Worm (Caenorhabditis elegans) whole organism, young adult: ENCODE measurements around the gene tkr-2.

ENCODE experiments used
- F22D6.2 ChIP-seq: sonication (generic microtip); optimal IDR thresholded peaks from 2 replicates; lab custom pipeline; 2016; ENCODE audit warnings: mild to moderate bottlenecking, missing genetic modification characterization, missing compliant biosample characterization
- F57A8.1 ChIP-seq: fragments of 200-800 bp; sonication (Bioruptor generic); optimal IDR thresholded peaks from 2 replicates; lab custom pipeline; 2018; ENCODE audit warnings: mild to moderate bottlenecking, missing genetic modification characterization, moderate library complexity, missing compliant biosample characterization
- K11D2.4 ChIP-seq: fragments of 200-800 bp; sonication (Bioruptor generic); IDR thresholded peaks from 2 replicates; pipeline ENCODE4 v1.3.6; 2022; ENCODE audit warnings: missing genetic modification reagents, missing genetic modification characterization, missing compliant biosample characterization
- K12H6.12 ChIP-seq: fragments of 200-800 bp; sonication (Bioruptor generic); optimal IDR thresholded peaks from 2 replicates; lab custom pipeline; 2018; ENCODE audit warnings: mild to moderate bottlenecking, missing genetic modification characterization, missing compliant biosample characterization
- T07F8.4 ChIP-seq: sonication (generic microtip); optimal IDR thresholded peaks from 2 replicates; lab custom pipeline; 2016; ENCODE audit warnings: mild to moderate bottlenecking, missing genetic modification characterization, moderate library complexity, missing compliant biosample characterization
- Y56A3A.18 ChIP-seq: fragments of 200-800 bp; sonication (Bioruptor generic); IDR thresholded peaks from 2 replicates; pipeline ENCODE4 v1.3.6; 2022; ENCODE audit warnings: missing genetic modification reagents, missing genetic modification characterization, missing compliant biosample characterization
- ZK185.1 ChIP-seq: sonication (generic microtip); optimal IDR thresholded peaks from 2 replicates; lab custom pipeline; 2016; ENCODE audit warnings: mild to moderate bottlenecking, missing genetic modification characterization, missing compliant biosample characterization; ENCODE audit not compliant: poor library complexity, severe bottlenecking
- akir-1 ChIP-seq: fragments of 200-800 bp; sonication (Bioruptor generic); optimal IDR thresholded peaks from 2 replicates; lab custom pipeline; 2018; ENCODE audit warnings: mild to moderate bottlenecking, missing genetic modification characterization, moderate library complexity, missing compliant biosample characterization
- aptf-2 ChIP-seq: fragments of 200-800 bp; sonication (Bioruptor generic); conservative IDR thresholded peaks from 2 replicates; pipeline ENCODE4 v1.3.6; 2022; ENCODE audit warnings: missing genetic modification reagents, missing genetic modification characterization, missing compliant biosample characterization
- cebp-1 ChIP-seq, 2 experiments: fragments of 200-800 bp in 1 of 2; sonication (Bioruptor generic) in 1 of 2; sonication (generic microtip) in 1 of 2; IDR thresholded peaks in 1 of 2; optimal IDR thresholded peaks in 1 of 2; 2 replicates each; pipeline versions ENCODE4 v1.3.6 to Lab custom; 2017 to 2022; ENCODE audit warnings: missing compliant biosample characterization in 2 of 2, missing genetic modification characterization in 2 of 2, mild to moderate bottlenecking in 1 of 2, missing genetic modification reagents in 1 of 2, moderate library complexity in 1 of 2
- cebp-2 ChIP-seq: fragments of 200-800 bp; sonication (Bioruptor generic); IDR thresholded peaks from 2 replicates; pipeline ENCODE4 v1.3.6; 2022; ENCODE audit warnings: missing genetic modification characterization, missing compliant biosample characterization
- ceh-79 ChIP-seq: sonication (generic microtip); optimal IDR thresholded peaks from 2 replicates; lab custom pipeline; 2017; ENCODE audit warnings: mild to moderate bottlenecking, missing genetic modification characterization, missing compliant biosample characterization
- efl-1 ChIP-seq: fragments of 150-350 bp; optimal IDR thresholded peaks from 2 replicates; lab custom pipeline; 2014; ENCODE audit warnings: missing biosample characterization, missing genetic modification reagents, missing genetic modification characterization
- egl-18 ChIP-seq: fragments of 200-800 bp; sonication (Bioruptor generic); IDR thresholded peaks from 2 replicates; pipeline ENCODE4 v1.3.6; 2022; ENCODE audit warnings: missing genetic modification reagents, missing genetic modification characterization, missing compliant biosample characterization
- fkh-3 ChIP-seq: sonication (generic microtip); optimal IDR thresholded peaks from 2 replicates; lab custom pipeline; 2016; ENCODE audit warnings: mild to moderate bottlenecking, missing genetic modification characterization, missing compliant biosample characterization
- hlh-26 ChIP-seq: fragments of 200-800 bp; sonication (Bioruptor generic); conservative IDR thresholded peaks from 2 replicates; pipeline ENCODE4 v1.3.6; 2022; ENCODE audit warnings: missing genetic modification reagents, missing genetic modification characterization, missing compliant biosample characterization
- hmg-20 ChIP-seq: fragments of 200-800 bp; sonication (Bioruptor generic); IDR thresholded peaks from 2 replicates; pipeline ENCODE4 v1.3.6; 2022; ENCODE audit warnings: missing genetic modification reagents, missing genetic modification characterization, missing compliant biosample characterization
- lin-26 ChIP-seq: fragments of 200-800 bp; sonication (Bioruptor generic); IDR thresholded peaks from 2 replicates; pipeline ENCODE4 v1.3.6; 2022; ENCODE audit warnings: missing genetic modification reagents, missing genetic modification characterization, missing compliant biosample characterization
- madf-3 ChIP-seq: fragments of 200-800 bp; sonication (Bioruptor generic); IDR thresholded peaks from 2 replicates; pipeline ENCODE4 v1.3.6; 2022; ENCODE audit warnings: missing genetic modification reagents, missing genetic modification characterization, missing compliant biosample characterization
- madf-8 ChIP-seq: fragments of 200-800 bp; sonication (Bioruptor generic); conservative IDR thresholded peaks from 2 replicates; pipeline ENCODE4 v1.3.6; 2022; ENCODE audit warnings: missing genetic modification reagents, missing genetic modification characterization, missing compliant biosample characterization
- mes-4 ChIP-seq: sonication (generic microtip); optimal IDR thresholded peaks from 2 replicates; lab custom pipeline; 2016; ENCODE audit warnings: missing genotype, missing genetic modification characterization, missing compliant biosample characterization
- mxl-1 ChIP-seq: sonication (generic microtip); optimal IDR thresholded peaks from 2 replicates; lab custom pipeline; 2016; ENCODE audit warnings: missing genetic modification characterization, missing compliant biosample characterization
- nfya-1 ChIP-seq: sonication (generic microtip); optimal IDR thresholded peaks from 2 replicates; lab custom pipeline; 2017; ENCODE audit warnings: antibody characterized with exemption, missing compliant biosample characterization, missing genetic modification characterization, borderline replicate concordance; ENCODE audit not compliant: insufficient read depth
- nhr-80 ChIP-seq: sonication (generic microtip); optimal IDR thresholded peaks from 2 replicates; lab custom pipeline; 2016; ENCODE audit warnings: missing genetic modification characterization, missing compliant biosample characterization
- rec-8 ChIP-seq, 2 experiments: sonication (generic microtip); optimal IDR thresholded peaks; 2 replicates each; lab custom pipeline; 2016; ENCODE audit warnings: mild to moderate bottlenecking in 2 of 2, missing genetic modification characterization in 2 of 2, missing genetic modification reagents in 2 of 2, missing genotype in 2 of 2, missing biosample characterization in 1 of 2, missing compliant biosample characterization in 1 of 2, moderate library complexity in 1 of 2
- rpc-1 ChIP-seq, 2 experiments: fragments of 150-350 bp in 1 of 2; sonication (generic microtip) in 1 of 2; optimal IDR thresholded peaks; 2 replicates each; lab custom pipeline; 2014 to 2018; ENCODE audit warnings: missing biosample characterization in 1 of 2, missing genetic modification characterization in 1 of 2, missing genetic modification reagents in 1 of 2, missing genotype in 1 of 2
- sea-2 ChIP-seq: fragments of 200-800 bp; sonication (Bioruptor generic); IDR thresholded peaks from 2 replicates; pipeline ENCODE4 v1.3.6; 2022; ENCODE audit warnings: missing genetic modification characterization, missing compliant biosample characterization
- snpc-1.1 ChIP-seq: sonication (generic microtip); optimal IDR thresholded peaks from 2 replicates; lab custom pipeline; 2017; ENCODE audit warnings: missing genetic modification characterization, mild to moderate bottlenecking, missing compliant biosample characterization, antibody characterized with exemption, moderate library complexity, missing genotype, missing genetic modification reagents; ENCODE audit not compliant: insufficient read depth
- unc-130 ChIP-seq: sonication (generic microtip); optimal IDR thresholded peaks from 2 replicates; lab custom pipeline; 2016; ENCODE audit warnings: missing genetic modification reagents, missing genetic modification characterization, missing compliant biosample characterization

tkr-2 gene

ce11 chrIV:6210574-6210973 lies 8.7 kb downstream of the tkr-2 start, which contains the start of the genes ugt-24 and C49A9.6:
Gene ugt-24, minus strand, starts transcription at chrIV:6210720.
Gene C49A9.6, plus strand, starts transcription at chrIV:6210936.
- TF ChIP-seq hmg-20 (no peak), nhr-80 (peak; percentile 69), cebp-1 (GFP tag; IDR thresholded peaks at IDR 0.05; lab: Robert Waterston, UW) (no peak), cebp-1 (tag; optimal IDR thresholded peaks at IDR 0.05; lab: Kevin White, UChicago) (peak; percentile 6)
- TF ChIP-seq, all 124 proteins: peak for 2

- TF ChIP-seq ZK185.1 (tag; lab: Kevin White, UChicago) (no peak), mes-4 (no peak), F57A8.1 (GFP tag; lab: Kevin White, UChicago) (no peak), lin-26 (GFP tag; lab: Robert Waterston, UW) (no peak), F22D6.2 (tag; lab: Kevin White, UChicago) (no peak), mxl-1 (tag; lab: Kevin White, UChicago) (no peak), K12H6.12 (no peak), ceh-79 (tag; lab: Kevin White, UChicago) (no peak), cebp-2 (no peak), rec-8 (tag; optimal IDR thresholded peaks at IDR 0.05; lab: Kevin White, UChicago) (no peak), madf-8 (GFP tag; lab: Robert Waterston, UW) (no peak), sea-2 (no peak), aptf-2 (no peak), hlh-26 (GFP tag; lab: Robert Waterston, UW) (no peak), Y56A3A.18 (GFP tag; lab: Robert Waterston, UW) (no peak), efl-1 (GFP tag; lab: Kevin White, UChicago) (no peak), nfya-1 (tag; lab: Kevin White, UChicago) (no peak), akir-1 (no peak), rpc-1 (optimal IDR thresholded peaks at IDR 0.05; lab: Kevin White, UChicago) (no peak), rpc-1 (tag; optimal IDR thresholded peaks at IDR 0.05; lab: Kevin White, UChicago) (no peak)
Measured at ce11 chrIV:6213403-6213802, 11.5 kb downstream of the tkr-2 start, which contains the start of gene C49A9.5. Gene C49A9.5, plus strand, starts transcription at chrIV:6213673.

ce11 chrIV:6217066-6217465 lies 15.2 kb downstream of the tkr-2 start, which contains the start of gene C49A9.9:
Gene C49A9.9, plus strand, starts transcription at chrIV:6217372.
- TF ChIP-seq unc-130 (GFP tag; lab: Kevin White, UChicago) (no peak), nhr-80 (peak; percentile 40)

ce11 chrIV:6217503-6217902 lies 15.6 kb downstream of the tkr-2 start:
- TF ChIP-seq egl-18 (GFP tag; lab: Robert Waterston, UW) (no peak), T07F8.4 (tag; lab: Kevin White, UChicago) (no peak), fkh-3 (tag; lab: Kevin White, UChicago) (no peak)

ce11 chrIV:6219429-6219828 lies 17.6 kb downstream of the tkr-2 start, which contains the start of gene C49A9.4:
Gene C49A9.4, plus strand, starts transcription at chrIV:6219693.
- TF ChIP-seq mxl-1 (tag; lab: Kevin White, UChicago) (no peak), K11D2.4 (GFP tag; lab: Robert Waterston, UW) (no peak), nhr-80 (peak; percentile 58), madf-3 (no peak)

- TF ChIP-seq nhr-80, result peak; percentile 64
- TF ChIP-seq snpc-1.1 (tag; lab: Kevin White, UChicago), result no peak
- TF ChIP-seq, all 124 proteins: peak for 1
Measured at ce11 chrIV:6221878-6222277, 20.0 kb downstream of the tkr-2 start, which contains the start of gene C49A9.3. Gene C49A9.3, plus strand, starts transcription at chrIV:6222089.
